Fruit fly (Drosophila melanogaster): Measurements from ENCODE around the gene RpS14b.
A peak's percentile ranks its signal among the peaks of the same experiment; 100 is the strongest.

The RpS14b gene

dm6 chrX:7946858-7947313 lies 12.2 kb downstream of the RpS14b start, which contains the start of gene orion (continued):
- TF ChIP-seq CG11695 (GFP tag; IDR thresholded peaks at IDR 0.05): no peak
- TF ChIP-seq CG8359 (GFP tag; optimal IDR thresholded peaks at IDR 0.05; ENCODE audit: borderline replicate concordance): no peak
- TF ChIP-seq CG5180 (GFP tag; optimal IDR thresholded peaks at IDR 0.05): no peak
- no peak for TF ChIP-seq CG14965 (GFP tag; optimal IDR thresholded peaks at IDR 0.05; ENCODE audit: borderline replicate concordance)
- no peak for TF ChIP-seq CG1529 (GFP tag; optimal IDR thresholded peaks at IDR 0.05)
- TF ChIP-seq CG9727 (GFP tag; optimal IDR thresholded peaks at IDR 0.05): no peak
- no peak for TF ChIP-seq CG11093 (GFP tag; IDR thresholded peaks at IDR 0.05)
- TF ChIP-seq CG10267 (tag; optimal IDR thresholded peaks at IDR 0.05): peak; percentile 21
- no peak for TF ChIP-seq br (optimal IDR thresholded peaks at IDR 0.05)
- no peak for TF ChIP-seq D (optimal IDR thresholded peaks at IDR 0.05)
- TF ChIP-seq D (GFP tag; optimal IDR thresholded peaks at IDR 0.05): peak; percentile 9
- TF ChIP-seq CG8281 (tag; optimal IDR thresholded peaks at IDR 0.05): no peak
- TF ChIP-seq HLH4C (GFP tag; IDR thresholded peaks at IDR 0.05; ENCODE audit: partially characterized antibody): peak; percentile 72
- no peak for TF ChIP-seq chif (GFP tag; optimal IDR thresholded peaks at IDR 0.05)
- TF ChIP-seq Doc3 (GFP tag; IDR thresholded peaks at IDR 0.05; ENCODE audit: partially characterized antibody): peak; percentile 78
- no peak for TF ChIP-seq bcd (GFP tag; optimal IDR thresholded peaks at IDR 0.05)
- TF ChIP-seq CG5245 (GFP tag; optimal IDR thresholded peaks at IDR 0.05): no peak
- no peak for TF ChIP-seq kay (GFP tag; optimal IDR thresholded peaks at IDR 0.05)
- peak; percentile 87 for TF ChIP-seq Dll (GFP tag; IDR thresholded peaks at IDR 0.05; ENCODE audit: partially characterized antibody)
- no peak for TF ChIP-seq pum (GFP tag; optimal IDR thresholded peaks at IDR 0.05)
- peak; percentile 85 for TF ChIP-seq CG6791 (GFP tag; IDR thresholded peaks at IDR 0.05; ENCODE audit: partially characterized antibody)
- TF ChIP-seq ranshi (GFP tag; IDR thresholded peaks at IDR 0.05): peak; percentile 48; the same call in 1 of the 2 replicates
- TF ChIP-seq Dip3 (GFP tag; optimal IDR thresholded peaks at IDR 0.05): no peak
- TF ChIP-seq Chrac-16 (GFP tag; optimal IDR thresholded peaks at IDR 0.05): no peak
- TF ChIP-seq run (tag; optimal IDR thresholded peaks at IDR 0.05): no peak
- TF ChIP-seq CG3838 (GFP tag; optimal IDR thresholded peaks at IDR 0.05): peak; percentile 68
- no peak for TF ChIP-seq CG7786 (GFP tag; optimal IDR thresholded peaks at IDR 0.05)
- TF ChIP-seq chm (GFP tag; IDR thresholded peaks at IDR 0.05): peak; percentile 33; the same call in 1 of the 2 replicates
- no peak for TF ChIP-seq unpg (GFP tag; optimal IDR thresholded peaks at IDR 0.05)
- TF ChIP-seq dm (GFP tag; optimal IDR thresholded peaks at IDR 0.05): no peak
- no peak for TF ChIP-seq CG12769 (tag; optimal IDR thresholded peaks at IDR 0.05)
- TF ChIP-seq Sry-β (GFP tag; optimal IDR thresholded peaks at IDR 0.05): no peak
- TF ChIP-seq CG11456 (GFP tag; IDR thresholded peaks at IDR 0.05): no peak
- no peak for TF ChIP-seq CG2889 (GFP tag; IDR thresholded peaks at IDR 0.05)
- TF ChIP-seq Trl (optimal IDR thresholded peaks at IDR 0.05): peak; percentile 26 to 52
- no peak for TF ChIP-seq Trl (GFP tag; optimal IDR thresholded peaks at IDR 0.05)
- TF ChIP-seq mld (GFP tag; IDR thresholded peaks at IDR 0.05; ENCODE audit: partially characterized antibody): peak; percentile 61; the same call in 1 of the 3 replicates
- TF ChIP-seq luna (GFP tag; optimal IDR thresholded peaks at IDR 0.05): no peak
- peak; percentile 75 for TF ChIP-seq tna (GFP tag; IDR thresholded peaks at IDR 0.05; ENCODE audit: partially characterized antibody)
- TF ChIP-seq knrl (GFP tag; IDR thresholded peaks at IDR 0.05; ENCODE audit: partially characterized antibody): peak; percentile 68
- no peak for TF ChIP-seq Dfd (GFP tag; optimal IDR thresholded peaks at IDR 0.05)
- peak; percentile 58 for TF ChIP-seq Fer1 (GFP tag; optimal IDR thresholded peaks at IDR 0.05)
- TF ChIP-seq twi (tag; optimal IDR thresholded peaks at IDR 0.05): no peak
- TF ChIP-seq CG17829 (tag; optimal IDR thresholded peaks at IDR 0.05): peak; percentile 42
- TF ChIP-seq pho (GFP tag; optimal IDR thresholded peaks at IDR 0.05): no peak
- TF ChIP-seq CG15073 (GFP tag; optimal IDR thresholded peaks at IDR 0.05): no peak
- TF ChIP-seq vnd (GFP tag; IDR thresholded peaks at IDR 0.05; ENCODE audit: partially characterized antibody): peak; percentile 71
- TF ChIP-seq CG11696 (GFP tag; IDR thresholded peaks at IDR 0.05): no peak
- TF ChIP-seq Hr51 (GFP tag; optimal IDR thresholded peaks at IDR 0.05): no peak
- TF ChIP-seq CG17612 (GFP tag; IDR thresholded peaks at IDR 0.05): no peak
- TF ChIP-seq maf-S (GFP tag; optimal IDR thresholded peaks at IDR 0.05): no peak
